Worm (Caenorhabditis elegans) whole organism, L3 larva: ENCODE data around the gene scd-2.

Experiments
- R02D3.7 ChIP-seq: fragments of 150-350 bp; optimal IDR thresholded peaks from 2 replicates; lab custom pipeline; 2014; ENCODE audit warnings: missing biosample characterization, missing genetic modification characterization
- ama-1 ChIP-seq: fragments of 150-350 bp; optimal IDR thresholded peaks from 2 replicates; lab custom pipeline; 2018
- ceh-16 ChIP-seq: sonication (generic microtip); optimal IDR thresholded peaks from 2 replicates; lab custom pipeline; 2017; ENCODE audit warnings: missing biosample characterization, missing genetic modification characterization
- ceh-28 ChIP-seq: fragments of 150-350 bp; optimal IDR thresholded peaks from 2 replicates; lab custom pipeline; 2014; ENCODE audit warnings: missing biosample characterization, missing genetic modification reagents, missing genetic modification characterization
- ceh-82 ChIP-seq: fragments of 150-350 bp; optimal IDR thresholded peaks from 2 replicates; lab custom pipeline; 2014; ENCODE audit warnings: missing biosample characterization, missing genetic modification characterization
- ceh-9 ChIP-seq: sonication (generic microtip); optimal IDR thresholded peaks from 2 replicates; lab custom pipeline; 2018; ENCODE audit warnings: missing biosample characterization, missing genetic modification characterization
- daf-12 ChIP-seq: fragments of 150-350 bp; optimal IDR thresholded peaks from 2 replicates; lab custom pipeline; 2014; ENCODE audit warnings: missing biosample characterization, missing genetic modification reagents, missing genetic modification characterization
- egl-27 ChIP-seq: sonication (generic microtip); optimal IDR thresholded peaks from 4 replicates; lab custom pipeline; 2017; ENCODE audit warnings: missing biosample characterization, missing genetic modification reagents, missing genetic modification characterization
- egl-5 ChIP-seq: fragments of 150-350 bp; optimal IDR thresholded peaks from 2 replicates; lab custom pipeline; 2017; ENCODE audit warnings: missing biosample characterization, missing genetic modification reagents, missing genetic modification characterization, inconsistent platforms
- elt-1 ChIP-seq: fragments of 150-350 bp; optimal IDR thresholded peaks from 2 replicates; lab custom pipeline; 2014; ENCODE audit warnings: missing biosample characterization, missing genetic modification characterization
- elt-2 ChIP-seq: sonication (generic microtip); optimal IDR thresholded peaks from 2 replicates; lab custom pipeline; 2016; ENCODE audit warnings: missing genetic modification reagents, mild to moderate bottlenecking, missing genetic modification characterization, missing compliant biosample characterization
- elt-3 ChIP-seq, 3 experiments: fragments of 150-350 bp in 1 of 3; sonication (generic microtip) in 2 of 3; optimal IDR thresholded peaks; 2 replicates in 2 of 3; 4 replicates in 1 of 3; lab custom pipeline; 2014 to 2017; ENCODE audit warnings: missing biosample characterization in 3 of 3, missing genetic modification characterization in 3 of 3
- fkh-2 ChIP-seq: fragments of 150-350 bp; optimal IDR thresholded peaks from 2 replicates; lab custom pipeline; 2014; ENCODE audit warnings: missing biosample characterization, missing genetic modification reagents, missing genetic modification characterization
- hmg-11 ChIP-seq: sonication (generic microtip); optimal IDR thresholded peaks from 2 replicates; lab custom pipeline; 2016; ENCODE audit warnings: missing genetic modification characterization, missing compliant biosample characterization
- jun-1 ChIP-seq: fragments of 150-350 bp; optimal IDR thresholded peaks from 2 replicates; lab custom pipeline; 2014; ENCODE audit warnings: missing biosample characterization, missing genetic modification reagents, missing genetic modification characterization
- lin-15B ChIP-seq: fragments of 150-350 bp; optimal IDR thresholded peaks from 2 replicates; lab custom pipeline; 2014; ENCODE audit warnings: missing biosample characterization, missing genetic modification characterization
- lin-39 ChIP-seq: fragments of 150-350 bp; optimal IDR thresholded peaks from 2 replicates; lab custom pipeline; 2018; ENCODE audit warnings: missing biosample characterization, missing genetic modification reagents, missing genetic modification characterization
- lsy-12 ChIP-seq: sonication (generic microtip); optimal IDR thresholded peaks from 2 replicates; lab custom pipeline; 2016; ENCODE audit warnings: mild to moderate bottlenecking, missing genetic modification characterization, missing compliant biosample characterization
- mml-1 ChIP-seq: fragments of 150-350 bp; sonication (generic microtip); optimal IDR thresholded peaks from 3 replicates; lab custom pipeline; 2014; ENCODE audit warnings: missing biosample characterization, missing genetic modification characterization
- nfya-1 ChIP-seq: sonication (generic microtip); optimal IDR thresholded peaks from 2 replicates; lab custom pipeline; 2017; ENCODE audit warnings: missing genetic modification characterization, mild to moderate bottlenecking, missing compliant biosample characterization, antibody characterized with exemption, moderate library complexity; ENCODE audit not compliant: insufficient read depth
- nhr-11 ChIP-seq: fragments of 150-350 bp; optimal IDR thresholded peaks from 2 replicates; lab custom pipeline; 2014; ENCODE audit warnings: missing biosample characterization, missing genetic modification characterization
- nhr-23 ChIP-seq: fragments of 150-350 bp; optimal IDR thresholded peaks from 2 replicates; lab custom pipeline; 2014; ENCODE audit warnings: missing biosample characterization, missing genetic modification reagents, missing genetic modification characterization
- nhr-237 ChIP-seq: fragments of 150-350 bp; optimal IDR thresholded peaks from 2 replicates; lab custom pipeline; 2014; ENCODE audit warnings: missing biosample characterization, missing genetic modification characterization
- nhr-25 ChIP-seq: sonication (generic microtip); optimal IDR thresholded peaks from 2 replicates; lab custom pipeline; 2017; ENCODE audit warnings: missing biosample characterization, missing genetic modification characterization
- nhr-28 ChIP-seq: fragments of 150-350 bp; optimal IDR thresholded peaks from 2 replicates; lab custom pipeline; 2014; ENCODE audit warnings: missing biosample characterization, missing genetic modification characterization
- nhr-43 ChIP-seq: sonication (generic microtip); optimal IDR thresholded peaks from 2 replicates; lab custom pipeline; 2016; ENCODE audit warnings: mild to moderate bottlenecking, missing genetic modification characterization, missing compliant biosample characterization; ENCODE audit not compliant: poor library complexity, severe bottlenecking
- nhr-67 ChIP-seq: fragments of 150-350 bp; optimal IDR thresholded peaks from 2 replicates; lab custom pipeline; 2014; ENCODE audit warnings: missing biosample characterization, missing genetic modification characterization
- nhr-76 ChIP-seq: fragments of 150-350 bp; sonication (generic microtip); optimal IDR thresholded peaks from 5 replicates; lab custom pipeline; 2014; ENCODE audit warnings: missing biosample characterization, missing genetic modification characterization
- nhr-77 ChIP-seq: fragments of 150-350 bp; optimal IDR thresholded peaks from 2 replicates; lab custom pipeline; 2014; ENCODE audit warnings: missing biosample characterization, missing genetic modification characterization
- pha-4 ChIP-seq: fragments of 150-350 bp; optimal IDR thresholded peaks from 2 replicates; lab custom pipeline; 2014; ENCODE audit warnings: missing biosample characterization, missing genetic modification reagents, missing genetic modification characterization
- pqm-1 ChIP-seq: fragments of 150-350 bp; optimal IDR thresholded peaks from 2 replicates; lab custom pipeline; 2017; ENCODE audit warnings: missing biosample characterization, missing genetic modification characterization, inconsistent platforms
- sea-2 ChIP-seq: fragments of 150-350 bp; sonication (generic microtip); optimal IDR thresholded peaks from 4 replicates; lab custom pipeline; 2014; ENCODE audit warnings: missing biosample characterization, missing genetic modification reagents, missing genetic modification characterization
- skn-1 ChIP-seq: fragments of 150-350 bp; optimal IDR thresholded peaks from 2 replicates; lab custom pipeline; 2014; ENCODE audit warnings: missing biosample characterization, missing genetic modification characterization
- snpc-4 ChIP-seq: fragments of 150-350 bp; optimal IDR thresholded peaks from 2 replicates; lab custom pipeline; 2014; ENCODE audit warnings: missing biosample characterization, missing genetic modification characterization
- tbx-2 ChIP-seq: sonication (generic microtip); optimal IDR thresholded peaks from 2 replicates; lab custom pipeline; 2016; ENCODE audit warnings: mild to moderate bottlenecking, missing genetic modification characterization, missing compliant biosample characterization
- unc-39 ChIP-seq: sonication (generic microtip); optimal IDR thresholded peaks from 4 replicates; lab custom pipeline; 2017; ENCODE audit warnings: missing biosample characterization, missing genetic modification characterization
- unc-62 ChIP-seq: fragments of 150-350 bp; sonication (generic microtip); optimal IDR thresholded peaks from 4 replicates; lab custom pipeline; 2014; ENCODE audit warnings: missing biosample characterization, missing genetic modification reagents, missing genetic modification characterization
- ztf-4 ChIP-seq: fragments of 150-350 bp; optimal IDR thresholded peaks from 2 replicates; lab custom pipeline; 2014; ENCODE audit warnings: missing biosample characterization, missing genetic modification characterization

Gene scd-2

DNA sequence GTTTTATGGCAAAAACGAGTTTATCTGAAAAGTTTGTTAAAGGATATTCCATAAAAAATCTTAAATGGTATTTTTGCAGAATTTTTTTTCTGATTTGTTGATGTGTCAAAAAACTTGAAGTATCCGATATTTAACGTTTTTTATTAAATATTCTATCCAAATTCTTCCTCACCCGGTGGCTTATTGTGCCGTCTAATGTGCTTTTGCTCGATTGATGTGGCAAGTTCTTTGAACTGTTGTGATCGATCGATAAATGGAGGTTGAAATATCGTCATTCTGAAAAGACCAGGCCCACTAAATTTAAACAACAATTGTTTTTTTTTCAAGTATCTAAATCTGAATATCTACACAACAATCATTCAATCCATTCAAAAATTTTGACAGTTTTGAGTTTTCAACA is 22.1 kb downstream of the scd-2 start, which contains the start of gene syx-18:
Gene syx-18, minus strand, starts transcription at position 276 of the 400 bp plus-strand sequence.
- TF ChIP-seq ama-1 (lab: Kevin White, UChicago) (peak; percentile 62), jun-1 (tag; lab: Kevin White, UChicago) (no peak)

DNA sequence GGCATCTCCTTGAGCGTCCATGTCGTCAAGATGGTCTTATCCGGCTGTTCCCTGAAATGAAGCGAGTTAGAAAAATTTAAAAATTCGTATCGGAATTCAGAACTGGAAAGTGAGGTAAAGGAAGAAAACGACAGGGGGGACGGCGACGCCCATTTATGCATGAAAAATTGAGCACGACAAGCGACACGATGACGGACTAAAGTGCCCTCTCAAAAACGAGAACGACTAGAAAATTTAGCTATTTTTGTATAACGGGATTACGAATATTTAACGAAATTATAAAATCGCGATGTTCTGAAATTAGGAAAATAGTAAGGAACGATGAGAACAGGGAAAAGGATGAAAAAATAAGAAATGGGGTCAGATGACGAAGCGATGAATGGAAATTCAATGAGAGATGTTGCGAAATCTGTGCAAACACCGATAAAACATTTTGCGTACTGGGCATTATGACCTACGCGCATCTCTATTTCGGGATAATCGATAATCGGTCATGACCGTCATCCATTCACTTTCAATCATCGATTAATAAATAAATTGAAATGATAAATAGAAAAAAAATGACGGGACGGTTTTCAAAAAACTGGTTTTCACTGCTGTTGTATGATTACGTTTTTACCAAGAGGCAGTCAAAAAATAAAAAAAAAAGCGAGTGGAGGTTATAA is 23.6 kb downstream of the scd-2 start, which contains the start of gene snb-1:
Gene snb-1, minus strand, starts transcription at position 51 of the 665 bp plus-strand sequence.
- TF ChIP-seq nhr-25 (tag; lab: Kevin White, UChicago) (peak; percentile 80), lsy-12 (tag; lab: Kevin White, UChicago) (peak; percentile 34), R02D3.7 (tag; lab: Kevin White, UChicago) (no peak), nhr-237 (tag; lab: Kevin White, UChicago) (no peak), ama-1 (lab: Kevin White, UChicago) (no peak), sea-2 (GFP tag; lab: Kevin White, UChicago) (no peak), ceh-28 (tag; lab: Kevin White, UChicago) (peak; percentile 95), egl-5 (tag; lab: Kevin White, UChicago) (peak; percentile 35), nfya-1 (tag; lab: Kevin White, UChicago) (peak; percentile 68), nhr-43 (tag; lab: Kevin White, UChicago) (peak; percentile 13), ztf-4 (peak; percentile 12), unc-62 (GFP tag; lab: Kevin White, UChicago) (no peak), hmg-11 (tag; lab: Kevin White, UChicago) (no peak), pqm-1 (tag; lab: Kevin White, UChicago) (peak; percentile 54), nhr-11 (tag; lab: Kevin White, UChicago) (no peak), skn-1 (tag; lab: Kevin White, UChicago) (peak; percentile 35), egl-27 (tag; lab: Kevin White, UChicago) (no peak), elt-3 (tag; optimal IDR thresholded peaks at IDR 0.05; lab: Kevin White, UChicago) (no peak), lin-39 (peak; percentile 29), elt-1 (tag; lab: Kevin White, UChicago) (no peak), ceh-82 (tag; lab: Kevin White, UChicago) (peak; percentile 86), tbx-2 (tag; lab: Kevin White, UChicago) (no peak), ceh-9 (tag; lab: Kevin White, UChicago) (no peak), snpc-4 (tag; lab: Kevin White, UChicago) (peak; percentile 6), jun-1 (tag; lab: Kevin White, UChicago) (peak; percentile 42), nhr-77 (tag; lab: Kevin White, UChicago) (peak; percentile 12), elt-2 (tag; lab: Kevin White, UChicago) (peak; percentile 23), fkh-2 (tag; lab: Kevin White, UChicago) (no peak), nhr-76 (tag; lab: Kevin White, UChicago) (no peak), nhr-67 (tag; lab: Kevin White, UChicago) (no peak), lin-15B (tag; lab: Kevin White, UChicago) (peak; percentile 34), pha-4 (tag; lab: Kevin White, UChicago) (peak; percentile 69), nhr-23 (peak; percentile 97), ceh-16 (tag; lab: Kevin White, UChicago) (no peak), daf-12 (tag; lab: Kevin White, UChicago) (no peak), unc-39 (tag; lab: Kevin White, UChicago) (no peak), nhr-28 (no peak), mml-1 (tag; lab: Kevin White, UChicago) (no peak)
